Worm (Caenorhabditis elegans): ENCODE measurements around the gene sysm-1.

The sysm-1 gene

ce11 chrII:9072769-9073168, 10.2 kb downstream of the sysm-1 start (continued):
- TF ChIP-seq ceh-40 (GFP tag; IDR thresholded peaks at IDR 0.05) (no peak), snpc-1.1 (tag; optimal IDR thresholded peaks at IDR 0.05; ENCODE audit: insufficient read depth) (no peak), rcor-1 (GFP tag; IDR thresholded peaks at IDR 0.05) (no peak), mel-28 (tag; optimal IDR thresholded peaks at IDR 0.05; ENCODE audit: borderline replicate concordance) (no peak), pbrm-1 (GFP tag; IDR thresholded peaks at IDR 0.05) (no peak), zim-3 (tag; optimal IDR thresholded peaks at IDR 0.05) (no peak), tbp1 (GFP tag; optimal IDR thresholded peaks at IDR 0.05) (no peak)

ce11 chrII:9070740-9071139, 12.3 kb downstream of the sysm-1 start, which contains the start of gene T24B8.4:
Gene T24B8.4, minus strand, starts transcription at chrII:9070840.
- TF ChIP-seq T07F8.4 (tag; optimal IDR thresholded peaks at IDR 0.05), result no peak
- TF ChIP-seq gei-17 (GFP tag; optimal IDR thresholded peaks at IDR 0.05), result no peak

- TF ChIP-seq madf-3 (GFP tag; IDR thresholded peaks at IDR 0.05) (0 out of 2 replicates have a peak, but pooled peaks have one; percentile 19), zfh-2 (GFP tag; conservative IDR thresholded peaks at IDR 0.05) (peak; percentile 75), die-1 (tag; optimal IDR thresholded peaks at IDR 0.05) (no peak), mcd-1 (GFP tag; IDR thresholded peaks at IDR 0.05) (0 out of 2 replicates have a peak, but pooled peaks have one; percentile 23)
These were observed 13.2 kb downstream of the sysm-1 start for ce11 chrII:9069836-9070235.

DNA sequence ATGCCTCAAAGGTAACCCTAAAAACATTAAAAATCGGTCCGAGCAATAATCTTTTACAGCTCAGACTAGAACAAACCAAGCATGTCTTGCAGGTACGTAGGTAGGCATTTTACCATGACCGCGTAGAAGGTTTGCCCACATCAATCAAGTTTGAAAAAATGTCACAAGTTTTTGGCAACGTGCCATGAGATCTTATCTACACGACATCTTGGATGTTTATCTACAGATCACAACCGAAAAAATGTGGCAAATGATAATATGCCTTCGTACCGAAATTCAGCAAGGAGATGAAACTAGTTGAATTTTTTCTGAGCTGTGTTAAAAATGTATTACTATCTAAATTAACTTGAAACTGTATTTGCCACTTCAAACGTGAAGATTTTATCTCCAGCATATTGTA, 18.6 kb downstream of the sysm-1 start:
- TF ChIP-seq chd-7 (tag; optimal IDR thresholded peaks at IDR 0.05), result no peak
- no peak for TF ChIP-seq Y53G8AR.9 (GFP tag; conservative IDR thresholded peaks at IDR 0.05)
- TF ChIP-seq attf-3 (GFP tag; conservative IDR thresholded peaks at IDR 0.05), result no peak
- no peak for TF ChIP-seq lir-1 (GFP tag; conservative IDR thresholded peaks at IDR 0.05)
- TF ChIP-seq gei-17 (GFP tag; optimal IDR thresholded peaks at IDR 0.05), result no peak
- no peak for TF ChIP-seq rpc-1 (optimal IDR thresholded peaks at IDR 0.05)
- no peak for TF ChIP-seq rpc-1 (tag; optimal IDR thresholded peaks at IDR 0.05)
- no peak for TF ChIP-seq F39B2.1 (GFP tag; IDR thresholded peaks at IDR 0.05)
- TF ChIP-seq dpl-1 (GFP tag; optimal IDR thresholded peaks at IDR 0.05), result no peak
- no peak for TF ChIP-seq egl-18 (GFP tag; IDR thresholded peaks at IDR 0.05)
- no peak for TF ChIP-seq aptf-3 (GFP tag; IDR thresholded peaks at IDR 0.05)
- no peak for TF ChIP-seq F10E7.11 (tag; optimal IDR thresholded peaks at IDR 0.05)
- TF ChIP-seq lin-54 (GFP tag; optimal IDR thresholded peaks at IDR 0.05), result no peak
- no peak for TF ChIP-seq efl-1 (GFP tag; optimal IDR thresholded peaks at IDR 0.05)
- no peak for TF ChIP-seq lag-1 (GFP tag; IDR thresholded peaks at IDR 0.05)
- no peak for TF ChIP-seq athp-1 (tag; optimal IDR thresholded peaks at IDR 0.05)
- no peak for TF ChIP-seq zim-3 (tag; optimal IDR thresholded peaks at IDR 0.05)
- no peak for TF ChIP-seq T26A5.8 (tag; optimal IDR thresholded peaks at IDR 0.05)

- TF ChIP-seq ztf-26 (tag; optimal IDR thresholded peaks at IDR 0.05) (no peak), Y53G8AR.9 (GFP tag; conservative IDR thresholded peaks at IDR 0.05) (0 out of 2 replicates have a peak, but pooled peaks have one; percentile 56)
These were observed 19.6 kb downstream of the sysm-1 start for ce11 chrII:9063350-9063749.

DNA sequence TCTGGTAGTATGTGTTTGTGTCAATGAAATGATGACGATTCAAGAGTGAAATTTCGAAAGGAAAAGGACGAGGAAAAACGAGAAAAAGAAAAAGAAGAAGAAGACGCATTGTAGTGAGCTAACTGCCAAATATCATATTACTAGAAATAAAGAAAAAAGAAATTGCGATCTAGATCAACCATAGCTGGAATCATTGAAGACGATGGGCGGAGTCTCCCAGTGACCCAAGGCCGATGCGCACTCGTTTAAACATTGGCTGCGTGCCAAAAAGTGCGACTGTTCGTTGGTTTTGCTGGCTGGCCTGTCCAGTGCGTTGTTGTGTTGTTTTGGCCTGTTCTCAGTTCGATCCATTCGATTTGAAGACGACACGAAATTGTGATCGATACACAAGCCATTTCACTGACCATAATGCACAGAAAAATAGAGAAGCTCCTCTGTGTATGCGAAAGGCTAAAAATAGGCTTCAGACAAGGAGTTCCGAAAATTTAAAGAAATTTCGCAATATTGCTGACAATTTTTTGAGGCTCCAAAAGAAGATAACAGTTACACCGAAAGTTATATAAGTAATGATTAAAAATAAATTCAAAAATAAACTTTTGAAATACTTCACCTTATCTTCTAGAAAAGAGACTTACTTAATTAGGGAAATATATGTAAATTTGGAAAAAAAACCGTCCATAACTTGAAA, 20.6 kb downstream of the sysm-1 start:
- TF ChIP-seq akir-1 (GFP tag; optimal IDR thresholded peaks at IDR 0.05), result no peak
- TF ChIP-seq fkh-3 (tag; optimal IDR thresholded peaks at IDR 0.05), result no peak
- TF ChIP-seq unc-130 (GFP tag; optimal IDR thresholded peaks at IDR 0.05), result no peak
- no peak for TF ChIP-seq ztf-18 (tag; optimal IDR thresholded peaks at IDR 0.05)
- 0 out of 2 replicates have a peak, but pooled peaks have one; percentile 27 for TF ChIP-seq F37B4.10 (GFP tag; IDR thresholded peaks at IDR 0.05)
- TF ChIP-seq tbx-9 (tag; optimal IDR thresholded peaks at IDR 0.05; ENCODE audit: borderline replicate concordance), result no peak
- peak; percentile 61; the same call in 1 of the 2 replicates for TF ChIP-seq cebp-1 (GFP tag; IDR thresholded peaks at IDR 0.05)
- peak; percentile 91 for TF ChIP-seq cebp-1 (tag; optimal IDR thresholded peaks at IDR 0.05)
- TF ChIP-seq sdz-38 (tag; optimal IDR thresholded peaks at IDR 0.05), result no peak
